Fruit fly (Drosophila melanogaster) whole organism, wandering third instar larva: Measurements from ENCODE around the gene Glut4EF.

Experiments used
- Abd-B ChIP-seq: fragments of >200 bp; optimal IDR thresholded peaks from 2 replicates; lab custom pipeline; 2017; ENCODE audit warnings: missing biosample characterization, missing genetic modification characterization
- CG32264 ChIP-seq: fragments of 200-800 bp; sonication (Bioruptor generic); optimal IDR thresholded peaks from 2 replicates; lab custom pipeline; 2016; ENCODE audit warnings: missing biosample characterization, missing genetic modification characterization
- CG9705 ChIP-seq: fragments of 200-800 bp; sonication (Bioruptor generic); optimal IDR thresholded peaks from 2 replicates; lab custom pipeline; 2018; ENCODE audit warnings: missing biosample characterization, mild to moderate bottlenecking, missing genetic modification characterization
- CrebA ChIP-seq: fragments of 200-800 bp; sonication (Bioruptor generic); optimal IDR thresholded peaks from 2 replicates; lab custom pipeline; 2016; ENCODE audit warnings: missing biosample characterization, mild to moderate bottlenecking, missing genetic modification characterization, borderline replicate concordance
- Dfd ChIP-seq: fragments of >200 bp; optimal IDR thresholded peaks from 2 replicates; lab custom pipeline; 2017; ENCODE audit warnings: missing biosample characterization, missing genetic modification characterization
- Dif ChIP-seq: fragments of 200-275, 200-300 bp; sonication (Bioruptor generic); optimal IDR thresholded peaks from 2 replicates; lab custom pipeline; 2018; ENCODE audit warnings: missing biosample characterization, missing genetic modification characterization; ENCODE audit not compliant: partially characterized antibody
- GATAd ChIP-seq: sonication (Bioruptor generic); optimal IDR thresholded peaks from 2 replicates; lab custom pipeline; 2016; ENCODE audit warnings: missing biosample characterization, missing genetic modification characterization
- HLH106 ChIP-seq: fragments of 200-800 bp; optimal IDR thresholded peaks from 3 replicates; lab custom pipeline; 2019; ENCODE audit warnings: missing biosample characterization, mild to moderate bottlenecking, missing genetic modification characterization, moderate library complexity
- Hnf4 ChIP-seq: fragments of 200-800 bp; sonication (Bioruptor generic); optimal IDR thresholded peaks from 2 replicates; lab custom pipeline; 2016; ENCODE audit warnings: missing biosample characterization, mild to moderate bottlenecking, missing genetic modification characterization
- Hr78 ChIP-seq: fragments of >200 bp; optimal IDR thresholded peaks from 2 replicates; lab custom pipeline; 2017; ENCODE audit warnings: missing biosample characterization, missing genetic modification characterization
- Hr83 ChIP-seq: fragments of 200-300 bp; sonication (Bioruptor generic); optimal IDR thresholded peaks from 2 replicates; lab custom pipeline; 2016; ENCODE audit warnings: missing biosample characterization, mild to moderate bottlenecking, missing genetic modification characterization, moderate library complexity; ENCODE audit not compliant: poor library complexity, severe bottlenecking
- Jra ChIP-seq: sonication (Bioruptor generic); optimal IDR thresholded peaks from 2 replicates; lab custom pipeline; 2016; ENCODE audit warnings: missing biosample characterization, missing genetic modification characterization
- Mio ChIP-seq: sonication (Bioruptor generic); optimal IDR thresholded peaks from 2 replicates; lab custom pipeline; 2016; ENCODE audit warnings: missing biosample characterization, missing genetic modification characterization
- Myc ChIP-seq: fragments of >200 bp; optimal IDR thresholded peaks from 2 replicates; lab custom pipeline; 2017
- N ChIP-seq: fragments of >200 bp; optimal IDR thresholded peaks from 2 replicates; lab custom pipeline; 2018; ENCODE audit warnings: missing biosample characterization, missing external identifiers, missing genetic modification characterization
- OdsH ChIP-seq: fragments of 200-800 bp; sonication (Bioruptor generic); optimal IDR thresholded peaks from 2 replicates; lab custom pipeline; 2016; ENCODE audit warnings: missing biosample characterization, mild to moderate bottlenecking, missing genetic modification characterization
- Rel ChIP-seq, 2 experiments: fragments of 200-800 bp; sonication (Bioruptor generic) in 1 of 2; optimal IDR thresholded peaks; 2 replicates in 1 of 2; 3 replicates in 1 of 2; lab custom pipeline; 2016 to 2019; ENCODE audit warnings: mild to moderate bottlenecking in 2 of 2, missing biosample characterization in 2 of 2, missing genetic modification characterization in 2 of 2, moderate library complexity in 1 of 2
- Sp1 ChIP-seq: fragments of 200-800 bp; sonication (Bioruptor generic); optimal IDR thresholded peaks from 3 replicates; lab custom pipeline; 2019; ENCODE audit warnings: missing biosample characterization, mild to moderate bottlenecking, missing genetic modification characterization, moderate library complexity
- Vsx2 ChIP-seq: fragments of 200-300, 225-300 bp; sonication (Bioruptor generic); optimal IDR thresholded peaks from 2 replicates; lab custom pipeline; 2018; ENCODE audit warnings: missing biosample characterization, missing genetic modification characterization; ENCODE audit not compliant: partially characterized antibody
- br ChIP-seq: fragments of 200-800 bp; sonication (Bioruptor generic); optimal IDR thresholded peaks from 2 replicates; lab custom pipeline; 2016; ENCODE audit warnings: missing biosample characterization, missing genetic modification characterization
- brk ChIP-seq: fragments of 200-800 bp; sonication (Bioruptor generic); optimal IDR thresholded peaks from 2 replicates; lab custom pipeline; 2016; ENCODE audit warnings: missing biosample characterization, mild to moderate bottlenecking, missing genetic modification characterization
- dl ChIP-seq, 2 experiments: fragments of 175-275, 200-275 bp in 1 of 2; fragments of 200-275 bp in 1 of 2; sonication (Bioruptor generic); optimal IDR thresholded peaks; lab custom pipeline; 2018; ENCODE audit warnings: mild to moderate bottlenecking in 2 of 2, missing biosample characterization in 2 of 2, missing genetic modification characterization in 2 of 2, moderate library complexity in 2 of 2; ENCODE audit not compliant: partially characterized antibody in 2 of 2, insufficient read depth in 1 of 2
- dmrt93B ChIP-seq: fragments of 200-800 bp; sonication (Bioruptor generic); optimal IDR thresholded peaks from 2 replicates; lab custom pipeline; 2018; ENCODE audit warnings: missing biosample characterization, mild to moderate bottlenecking, missing genetic modification characterization
- dsf ChIP-seq: sonication (Bioruptor generic); optimal IDR thresholded peaks from 2 replicates; lab custom pipeline; 2016; ENCODE audit warnings: missing biosample characterization, missing genetic modification characterization, borderline replicate concordance
- ey ChIP-seq: fragments of 200-800 bp; sonication (Bioruptor generic); optimal IDR thresholded peaks from 2 replicates; lab custom pipeline; 2016; ENCODE audit warnings: missing biosample characterization, missing genetic modification characterization
- foxo ChIP-seq, 2 experiments: fragments of 200-800 bp; sonication (Bioruptor generic); optimal IDR thresholded peaks; 2 replicates in 1 of 2; 3 replicates in 1 of 2; lab custom pipeline; 2016 to 2017; ENCODE audit warnings: missing biosample characterization in 2 of 2, missing genetic modification characterization in 2 of 2
- fru ChIP-seq: fragments of 200-800 bp; sonication (Bioruptor generic); optimal IDR thresholded peaks from 3 replicates; lab custom pipeline; 2016; ENCODE audit warnings: missing biosample characterization, mild to moderate bottlenecking, missing genetic modification characterization
- h ChIP-seq: fragments of 200-800 bp; sonication (Bioruptor generic); optimal IDR thresholded peaks from 3 replicates; lab custom pipeline; 2016; ENCODE audit warnings: missing biosample characterization, mild to moderate bottlenecking, missing genetic modification characterization
- jim ChIP-seq: fragments of 175-275, 200-325 bp; sonication (Bioruptor generic); optimal IDR thresholded peaks from 2 replicates; lab custom pipeline; 2016; ENCODE audit warnings: missing biosample characterization, mild to moderate bottlenecking, missing genetic modification characterization
- lola ChIP-seq: fragments of >200 bp; optimal IDR thresholded peaks from 2 replicates; lab custom pipeline; 2017; ENCODE audit warnings: missing biosample characterization, missing genetic modification characterization
- pan ChIP-seq: fragments of >200 bp; optimal IDR thresholded peaks from 2 replicates; lab custom pipeline; 2017
- psq ChIP-seq: fragments of 200-800 bp; sonication (Bioruptor generic); optimal IDR thresholded peaks from 3 replicates; lab custom pipeline; 2017; ENCODE audit warnings: missing biosample characterization, mild to moderate bottlenecking, missing genetic modification characterization, moderate library complexity
- rgr ChIP-seq: fragments of 200-800 bp; sonication (Bioruptor generic); optimal IDR thresholded peaks from 3 replicates; lab custom pipeline; 2016; ENCODE audit warnings: missing biosample characterization, mild to moderate bottlenecking, missing genetic modification characterization
- sage ChIP-seq: fragments of 200-800 bp; sonication (Bioruptor generic); optimal IDR thresholded peaks from 2 replicates; lab custom pipeline; 2016; ENCODE audit warnings: missing biosample characterization, mild to moderate bottlenecking, missing genetic modification characterization
- sv ChIP-seq: fragments of 200-800 bp; sonication (Bioruptor generic); optimal IDR thresholded peaks from 3 replicates; lab custom pipeline; 2016; ENCODE audit warnings: missing biosample characterization, missing genetic modification characterization
- tai ChIP-seq: sonication (Bioruptor generic); optimal IDR thresholded peaks from 2 replicates; lab custom pipeline; 2016; ENCODE audit warnings: missing biosample characterization, missing genetic modification characterization
- usp ChIP-seq: fragments of >200 bp; optimal IDR thresholded peaks from 2 replicates; lab custom pipeline; 2017; ENCODE audit warnings: missing biosample characterization, missing genetic modification characterization
- woc ChIP-seq: sonication (Bioruptor generic); optimal IDR thresholded peaks from 2 replicates; lab custom pipeline; 2016; ENCODE audit warnings: missing biosample characterization, mild to moderate bottlenecking, missing genetic modification characterization

Glut4EF gene

dm6 chr3R:9977494-9977893 is 103.0 kb downstream of the Glut4EF start:
- TF ChIP-seq foxo (GFP tag; optimal IDR thresholded peaks at IDR 0.05; lab: Kevin White, UChicago) (peak in 1 of 2 experiments; percentile 1), Dif (no peak)

- no peak for TF ChIP-seq ey (GFP tag; lab: Kevin White, UChicago)
- TF ChIP-seq rgr (GFP tag; lab: Kevin White, UChicago), result no peak
- no peak for TF ChIP-seq usp (GFP tag; lab: Kevin White, UChicago)
- TF ChIP-seq woc (GFP tag; lab: Kevin White, UChicago), result no peak
- TF ChIP-seq br (GFP tag; lab: Kevin White, UChicago), result no peak
- no peak for TF ChIP-seq Hr78 (GFP tag; lab: Kevin White, UChicago)
- no peak for TF ChIP-seq HLH106 (tag; lab: Kevin White, UChicago)
- TF ChIP-seq Dif, result no peak
- no peak for TF ChIP-seq dsf
- TF ChIP-seq Hnf4 (GFP tag; lab: Kevin White, UChicago), result no peak
- no peak for TF ChIP-seq dl (GFP tag; optimal IDR thresholded peaks at IDR 0.05; lab: Kevin White, UChicago; ENCODE audit: insufficient read depth in 1 of 2, partially characterized antibody in 2 of 2)
- no peak for TF ChIP-seq Myc (lab: Kevin White, UChicago)
- TF ChIP-seq foxo (GFP tag; optimal IDR thresholded peaks at IDR 0.05; lab: Kevin White, UChicago), result no peak
- TF ChIP-seq Sp1 (GFP tag; lab: Kevin White, UChicago), result no peak
- TF ChIP-seq Vsx2 (GFP tag; lab: Kevin White, UChicago), result no peak
- TF ChIP-seq brk (GFP tag; lab: Kevin White, UChicago), result no peak
Measured at dm6 chr3R:9978977-9979376, 104.5 kb downstream of the Glut4EF start.

dm6 chr3R:9985585-9986393 is 111.3 kb downstream of the Glut4EF start, which contains the start of gene Art4:
Gene Art4 (minus strand): TSS chr3R:9986060.
- no peak for TF ChIP-seq Rel (GFP tag; optimal IDR thresholded peaks at IDR 0.05; lab: Kevin White, UChicago)
- no peak for TF ChIP-seq Rel (tag; optimal IDR thresholded peaks at IDR 0.05; lab: Kevin White, UChicago)
- no peak for TF ChIP-seq lola (GFP tag; lab: Kevin White, UChicago)
- peak; percentile 40 for TF ChIP-seq h (GFP tag; lab: Kevin White, UChicago)
- no peak for TF ChIP-seq Vsx2 (GFP tag; lab: Kevin White, UChicago)
- TF ChIP-seq psq (GFP tag; lab: Kevin White, UChicago), result peak; percentile 26
- no peak for TF ChIP-seq pan
- no peak for TF ChIP-seq sage (GFP tag; lab: Kevin White, UChicago)
- TF ChIP-seq Myc (lab: Kevin White, UChicago), result peak; percentile 88
- no peak for TF ChIP-seq tai (GFP tag; lab: Kevin White, UChicago)
- peak; percentile 39 for TF ChIP-seq br (GFP tag; lab: Kevin White, UChicago)
- TF ChIP-seq brk (GFP tag; lab: Kevin White, UChicago), result no peak
- no peak for TF ChIP-seq CG9705
- no peak for TF ChIP-seq Hr83 (GFP tag; lab: Kevin White, UChicago)
- TF ChIP-seq HLH106 (tag; lab: Kevin White, UChicago), result peak; percentile 39
- TF ChIP-seq N (GFP tag; lab: Kevin White, UChicago), result peak; percentile 6
- no peak for TF ChIP-seq Dif
- TF ChIP-seq jim (GFP tag; lab: Kevin White, UChicago), result no peak
- peak; percentile 58 for TF ChIP-seq woc (GFP tag; lab: Kevin White, UChicago)
- no peak for TF ChIP-seq usp (GFP tag; lab: Kevin White, UChicago)
- no peak for TF ChIP-seq dsf
- TF ChIP-seq Jra (GFP tag; lab: Kevin White, UChicago), result peak; percentile 37
- TF ChIP-seq GATAd (GFP tag; lab: Kevin White, UChicago), result no peak
- peak in 1 of 2 experiments; percentile 51 for TF ChIP-seq foxo (GFP tag; optimal IDR thresholded peaks at IDR 0.05; lab: Kevin White, UChicago)
- TF ChIP-seq Mio (GFP tag; lab: Kevin White, UChicago), result no peak
- peak; percentile 24 for TF ChIP-seq sv (GFP tag; lab: Kevin White, UChicago)
- no peak for TF ChIP-seq OdsH (GFP tag; lab: Kevin White, UChicago)
- TF ChIP-seq fru (GFP tag; lab: Kevin White, UChicago), result peak; percentile 39
- TF ChIP-seq Sp1 (GFP tag; lab: Kevin White, UChicago), result no peak
- TF ChIP-seq Hnf4 (GFP tag; lab: Kevin White, UChicago), result peak; percentile 54
- peak; percentile 8 for TF ChIP-seq dmrt93B (GFP tag; lab: Kevin White, UChicago)
- TF ChIP-seq Abd-B (GFP tag; lab: Kevin White, UChicago), result no peak
- TF ChIP-seq CG32264, result no peak
- no peak for TF ChIP-seq Hr78 (GFP tag; lab: Kevin White, UChicago)
- TF ChIP-seq rgr (GFP tag; lab: Kevin White, UChicago), result peak; percentile 17
- peak; percentile 50 for TF ChIP-seq Dfd (GFP tag; lab: Kevin White, UChicago)
- peak; percentile 40 for TF ChIP-seq ey (GFP tag; lab: Kevin White, UChicago)
- no peak for TF ChIP-seq dl (GFP tag; optimal IDR thresholded peaks at IDR 0.05; lab: Kevin White, UChicago; ENCODE audit: insufficient read depth in 1 of 2, partially characterized antibody in 2 of 2)
- TF ChIP-seq CrebA (GFP tag; lab: Kevin White, UChicago), result no peak
